Fruit fly (Drosophila melanogaster): ENCODE results near the gene CG9586.
A peak's percentile ranks its signal among the peaks of the same experiment; 100 is the strongest.

The CG9586 gene

dm6 chr2L:9127072-9127646 lies 39.2 kb downstream of the CG9586 start:
- no peak for TF ChIP-seq dmrt93B (GFP tag; optimal IDR thresholded peaks at IDR 0.05)
- no peak for TF ChIP-seq dsf (GFP tag; optimal IDR thresholded peaks at IDR 0.05; ENCODE audit: borderline replicate concordance)
- TF ChIP-seq lola (GFP tag; optimal IDR thresholded peaks at IDR 0.05): no peak
- TF ChIP-seq Hr78 (GFP tag; optimal IDR thresholded peaks at IDR 0.05): no peak
- no peak for TF ChIP-seq Vsx2 (GFP tag; optimal IDR thresholded peaks at IDR 0.05; ENCODE audit: partially characterized antibody)
- TF ChIP-seq dl (GFP tag; optimal IDR thresholded peaks at IDR 0.05; ENCODE audit: insufficient read depth in 1 of 2, partially characterized antibody in 2 of 2): no peak
- no peak for TF ChIP-seq Hr83 (GFP tag; optimal IDR thresholded peaks at IDR 0.05; ENCODE audit: poor library complexity, severe bottlenecking)
- no peak for TF ChIP-seq Hnf4 (GFP tag; optimal IDR thresholded peaks at IDR 0.05)
- TF ChIP-seq jim (GFP tag; optimal IDR thresholded peaks at IDR 0.05): no peak
- TF ChIP-seq Sp1 (GFP tag; optimal IDR thresholded peaks at IDR 0.05): no peak
- peak; percentile 54 for TF ChIP-seq fru (GFP tag; optimal IDR thresholded peaks at IDR 0.05)
- no peak for TF ChIP-seq CrebA (GFP tag; optimal IDR thresholded peaks at IDR 0.05; ENCODE audit: borderline replicate concordance)
- TF ChIP-seq foxo (GFP tag; optimal IDR thresholded peaks at IDR 0.05): peak in 1 of 2 experiments; percentile 38
- no peak for TF ChIP-seq woc (GFP tag; optimal IDR thresholded peaks at IDR 0.05)
- no peak for TF ChIP-seq Dif (GFP tag; optimal IDR thresholded peaks at IDR 0.05; ENCODE audit: partially characterized antibody)

dm6 chr2L:9125418-9125928 lies 40.8 kb downstream of the CG9586 start, which contains the start of gene CG32982:
Gene CG32982, plus strand, starts transcription at chr2L:9125737.
- TF ChIP-seq Hr83 (GFP tag; optimal IDR thresholded peaks at IDR 0.05; ENCODE audit: poor library complexity, severe bottlenecking): peak; percentile 67
- TF ChIP-seq GATAd (GFP tag; optimal IDR thresholded peaks at IDR 0.05): no peak
- TF ChIP-seq pan (optimal IDR thresholded peaks at IDR 0.05): no peak
- TF ChIP-seq Myc (optimal IDR thresholded peaks at IDR 0.05): peak; percentile 29
- peak; percentile 66 for TF ChIP-seq Vsx2 (GFP tag; optimal IDR thresholded peaks at IDR 0.05; ENCODE audit: partially characterized antibody)
- TF ChIP-seq usp (GFP tag; optimal IDR thresholded peaks at IDR 0.05): no peak
- TF ChIP-seq Rel (GFP tag; optimal IDR thresholded peaks at IDR 0.05): no peak
- TF ChIP-seq Rel (tag; optimal IDR thresholded peaks at IDR 0.05): peak; percentile 34
- TF ChIP-seq foxo (GFP tag; optimal IDR thresholded peaks at IDR 0.05): peak; percentile 6 to 90
- no peak for TF ChIP-seq Hr78 (GFP tag; optimal IDR thresholded peaks at IDR 0.05)
- peak; percentile 33 for TF ChIP-seq brk (GFP tag; optimal IDR thresholded peaks at IDR 0.05)
- no peak for TF ChIP-seq N (GFP tag; optimal IDR thresholded peaks at IDR 0.05)
- peak; percentile 85 for TF ChIP-seq br (GFP tag; optimal IDR thresholded peaks at IDR 0.05)
- TF ChIP-seq rgr (GFP tag; optimal IDR thresholded peaks at IDR 0.05): peak; percentile 83
- peak; percentile 77 for TF ChIP-seq dmrt93B (GFP tag; optimal IDR thresholded peaks at IDR 0.05)
- TF ChIP-seq tai (GFP tag; optimal IDR thresholded peaks at IDR 0.05): peak; percentile 31
- peak; percentile 88 for TF ChIP-seq CG9705 (GFP tag; optimal IDR thresholded peaks at IDR 0.05)
- TF ChIP-seq jim (GFP tag; optimal IDR thresholded peaks at IDR 0.05): no peak
- TF ChIP-seq Dif (GFP tag; optimal IDR thresholded peaks at IDR 0.05; ENCODE audit: partially characterized antibody): peak; percentile 83
- TF ChIP-seq lola (GFP tag; optimal IDR thresholded peaks at IDR 0.05): no peak
- TF ChIP-seq Jra (GFP tag; optimal IDR thresholded peaks at IDR 0.05): peak; percentile 30
- peak; percentile 5 for TF ChIP-seq sage (GFP tag; optimal IDR thresholded peaks at IDR 0.05)
- TF ChIP-seq Abd-B (GFP tag; optimal IDR thresholded peaks at IDR 0.05): no peak
- TF ChIP-seq psq (GFP tag; optimal IDR thresholded peaks at IDR 0.05): peak; percentile 71
- TF ChIP-seq dl (GFP tag; optimal IDR thresholded peaks at IDR 0.05; ENCODE audit: insufficient read depth in 1 of 2, partially characterized antibody in 2 of 2): no peak
- peak; percentile 89 for TF ChIP-seq HLH106 (tag; optimal IDR thresholded peaks at IDR 0.05)
- TF ChIP-seq Dfd (GFP tag; optimal IDR thresholded peaks at IDR 0.05): no peak
- peak; percentile 80 for TF ChIP-seq OdsH (GFP tag; optimal IDR thresholded peaks at IDR 0.05)
- TF ChIP-seq sv (GFP tag; optimal IDR thresholded peaks at IDR 0.05): peak; percentile 91
- peak; percentile 86 for TF ChIP-seq h (GFP tag; optimal IDR thresholded peaks at IDR 0.05)
- peak; percentile 39 for TF ChIP-seq CG32264 (GFP tag; optimal IDR thresholded peaks at IDR 0.05)
- TF ChIP-seq woc (GFP tag; optimal IDR thresholded peaks at IDR 0.05): peak; percentile 77
- no peak for TF ChIP-seq CrebA (GFP tag; optimal IDR thresholded peaks at IDR 0.05; ENCODE audit: borderline replicate concordance)
- peak; percentile 58 for TF ChIP-seq ey (GFP tag; optimal IDR thresholded peaks at IDR 0.05)
- peak; percentile 60 for TF ChIP-seq Mio (GFP tag; optimal IDR thresholded peaks at IDR 0.05)
- TF ChIP-seq Hnf4 (GFP tag; optimal IDR thresholded peaks at IDR 0.05): peak; percentile 66
- peak; percentile 86 for TF ChIP-seq Sp1 (GFP tag; optimal IDR thresholded peaks at IDR 0.05)
- TF ChIP-seq fru (GFP tag; optimal IDR thresholded peaks at IDR 0.05): peak; percentile 89
- TF ChIP-seq dsf (GFP tag; optimal IDR thresholded peaks at IDR 0.05; ENCODE audit: borderline replicate concordance): no peak
